Worm (Caenorhabditis elegans): Measurements from ENCODE around the gene fbxb-74.

fbxb-74 gene

DNA sequence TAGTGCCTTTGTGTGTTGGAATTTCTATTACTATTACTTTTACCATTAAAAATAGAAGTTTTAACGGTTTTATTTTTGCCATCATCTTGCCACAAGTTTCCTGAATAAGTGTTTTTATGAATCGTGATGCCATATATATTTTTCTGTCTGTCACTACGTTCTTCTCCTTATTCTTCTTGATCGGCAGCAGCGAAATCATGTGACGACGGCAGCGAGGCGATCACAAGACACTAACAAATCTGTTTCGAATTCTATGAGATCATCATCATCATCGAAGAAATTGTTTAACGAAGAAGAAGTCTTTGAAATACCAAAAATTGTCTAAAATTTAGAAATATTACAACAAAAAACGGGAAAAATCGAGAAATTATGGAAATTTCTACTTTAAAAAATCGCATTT is 36.7 kb downstream of the fbxb-74 start (continued):
- TF ChIP-seq unc-130 (tag; optimal IDR thresholded peaks at IDR 0.05) (peak; percentile 85), sox-4 (tag; optimal IDR thresholded peaks at IDR 0.05) (peak; percentile 37), rnt-1 (tag; optimal IDR thresholded peaks at IDR 0.05) (no peak), lir-3 (tag; optimal IDR thresholded peaks at IDR 0.05; ENCODE audit: poor library complexity) (peak; percentile 24), fkh-10 (GFP tag; optimal IDR thresholded peaks at IDR 0.05) (no peak), lsy-2 (tag; optimal IDR thresholded peaks at IDR 0.05) (peak; percentile 64 to 71), nhr-28 (tag; optimal IDR thresholded peaks at IDR 0.05) (no peak), skn-1 (tag; optimal IDR thresholded peaks at IDR 0.05) (peak; percentile 67), mdl-1 (tag; optimal IDR thresholded peaks at IDR 0.05) (peak in 1 of 2 experiments; percentile 78), ceh-8 (GFP tag; optimal IDR thresholded peaks at IDR 0.05) (no peak), zip-4 (GFP tag; optimal IDR thresholded peaks at IDR 0.05) (no peak), F16B12.6 (tag; optimal IDR thresholded peaks at IDR 0.05) (no peak), tlp-1 (tag; optimal IDR thresholded peaks at IDR 0.05) (no peak), ama-1 (optimal IDR thresholded peaks at IDR 0.05) (no peak), unc-98 (GFP tag; IDR thresholded peaks at IDR 0.05) (no peak), nhr-19 (GFP tag; conservative IDR thresholded peaks at IDR 0.05) (peak; percentile 61), ces-1 (GFP tag; optimal IDR thresholded peaks at IDR 0.05) (no peak), nhr-11 (tag; optimal IDR thresholded peaks at IDR 0.05) (peak; percentile 1), nhr-71 (tag; optimal IDR thresholded peaks at IDR 0.05) (peak; percentile 89), ztf-4 (tag; optimal IDR thresholded peaks at IDR 0.05) (peak; percentile 39), pqm-1 (tag; optimal IDR thresholded peaks at IDR 0.05) (no peak), egl-13 (tag; optimal IDR thresholded peaks at IDR 0.05) (no peak), egl-27 (tag; optimal IDR thresholded peaks at IDR 0.05) (no peak), snpc-4 (tag; optimal IDR thresholded peaks at IDR 0.05) (peak; percentile 25), nhr-237 (tag; optimal IDR thresholded peaks at IDR 0.05) (no peak), sptf-1 (tag; optimal IDR thresholded peaks at IDR 0.05) (no peak), hlh-4 (tag; optimal IDR thresholded peaks at IDR 0.05) (no peak), nhr-20 (tag; optimal IDR thresholded peaks at IDR 0.05) (peak; percentile 85), lin-14 (GFP tag; optimal IDR thresholded peaks at IDR 0.05) (peak; percentile 82), nhr-47 (tag; optimal IDR thresholded peaks at IDR 0.05) (peak; percentile 66), aha-1 (tag; optimal IDR thresholded peaks at IDR 0.05) (no peak), dsc-1 (tag; optimal IDR thresholded peaks at IDR 0.05) (peak; percentile 51), fkh-4 (tag; optimal IDR thresholded peaks at IDR 0.05; ENCODE audit: borderline replicate concordance) (no peak), ceh-90 (tag; optimal IDR thresholded peaks at IDR 0.05) (no peak), lin-15B (tag; optimal IDR thresholded peaks at IDR 0.05) (no peak), blmp-1 (tag; optimal IDR thresholded peaks at IDR 0.05) (peak; percentile 88)

DNA sequence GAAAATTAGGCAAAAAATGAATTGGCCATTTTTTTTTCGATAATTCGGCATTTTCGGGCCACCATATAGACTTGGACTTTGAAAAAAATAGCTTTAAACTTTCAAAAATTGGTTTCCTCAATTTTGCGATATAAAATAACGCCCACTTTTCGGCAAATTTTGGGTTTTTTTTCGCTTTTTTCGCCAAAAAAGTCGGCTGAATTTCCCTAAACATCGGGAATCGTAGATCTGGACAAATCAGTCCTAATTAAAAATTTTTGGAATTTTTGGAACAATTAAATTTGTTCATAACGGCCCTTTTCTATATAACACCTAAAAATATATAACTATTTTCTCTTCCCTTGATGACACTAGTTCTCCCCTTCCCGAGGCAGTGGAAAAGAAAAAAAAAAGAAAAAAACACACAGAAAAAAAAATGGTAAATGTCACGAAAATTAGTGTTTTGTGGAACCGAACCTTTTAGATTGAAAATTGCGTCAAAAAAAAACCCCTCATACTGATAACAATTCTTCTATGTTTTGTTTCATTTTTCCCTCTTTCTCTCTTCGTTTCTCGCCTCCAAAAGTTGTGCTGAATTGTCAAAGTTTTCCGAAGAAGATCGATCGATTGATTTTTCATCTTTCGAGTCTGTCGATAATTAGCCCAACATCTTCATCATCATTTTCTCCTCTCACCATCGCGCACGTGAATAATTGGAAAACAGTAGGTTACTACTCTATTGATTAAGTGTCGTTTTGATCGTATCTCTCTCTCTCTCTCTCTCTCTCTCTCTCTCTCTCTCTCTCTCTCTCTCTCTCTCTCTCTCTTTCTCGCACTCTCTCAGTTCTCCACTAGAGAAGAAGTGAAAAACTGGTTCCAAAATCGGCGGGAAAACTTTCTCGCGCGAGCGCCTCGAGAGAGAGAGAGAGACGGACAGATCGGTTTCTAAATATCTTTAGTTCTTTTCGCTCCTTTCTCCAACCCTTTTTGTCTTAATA is 38.5 kb downstream of the fbxb-74 start, which contains the start of gene Y24D9A.6:
TSS of gene Y24D9A.6 (minus strand) at position 51 of the 977 bp plus-strand sequence.
- TF ChIP-seq hlh-17 (GFP tag; optimal IDR thresholded peaks at IDR 0.05; ENCODE audit: borderline replicate concordance), result no peak
- peak; percentile 68 for TF ChIP-seq ztf-4 (tag; optimal IDR thresholded peaks at IDR 0.05)
- peak; percentile 64 for TF ChIP-seq tbx-2 (tag; optimal IDR thresholded peaks at IDR 0.05)
- TF ChIP-seq skn-1 (tag; optimal IDR thresholded peaks at IDR 0.05), result peak; percentile 57
- TF ChIP-seq grh-1 (GFP tag; IDR thresholded peaks at IDR 0.05), result peak; percentile 100
- TF ChIP-seq xbp-1 (tag; optimal IDR thresholded peaks at IDR 0.05), result peak; percentile 28
- TF ChIP-seq hlh-4 (tag; optimal IDR thresholded peaks at IDR 0.05), result no peak
- TF ChIP-seq fkh-4 (tag; optimal IDR thresholded peaks at IDR 0.05; ENCODE audit: borderline replicate concordance), result no peak
- TF ChIP-seq nhr-28 (tag; optimal IDR thresholded peaks at IDR 0.05), result no peak
- no peak for TF ChIP-seq ceh-90 (tag; optimal IDR thresholded peaks at IDR 0.05)
- no peak for TF ChIP-seq snpc-4 (tag; optimal IDR thresholded peaks at IDR 0.05)
- peak; percentile 41 for TF ChIP-seq aly-2 (tag; optimal IDR thresholded peaks at IDR 0.05)
- TF ChIP-seq ceh-82 (tag; optimal IDR thresholded peaks at IDR 0.05), result peak; percentile 20 to 47 (median 37)
- TF ChIP-seq tlp-1 (tag; optimal IDR thresholded peaks at IDR 0.05), result no peak
- TF ChIP-seq pag-3 (tag; optimal IDR thresholded peaks at IDR 0.05; ENCODE audit: borderline replicate concordance, insufficient read depth), result no peak
- peak; percentile 100 for TF ChIP-seq nhr-85 (tag)
- peak; percentile 50 for TF ChIP-seq ama-1 (optimal IDR thresholded peaks at IDR 0.05)
- no peak for TF ChIP-seq sup-37 (GFP tag; optimal IDR thresholded peaks at IDR 0.05)
- TF ChIP-seq lin-35 (GFP tag; optimal IDR thresholded peaks at IDR 0.05), result peak; percentile 56 to 86
- TF ChIP-seq nhr-11 (tag; optimal IDR thresholded peaks at IDR 0.05), result peak; percentile 68
- peak; percentile 42 for TF ChIP-seq jun-1 (tag; optimal IDR thresholded peaks at IDR 0.05)
- no peak for TF ChIP-seq unc-62 (GFP tag; optimal IDR thresholded peaks at IDR 0.05)
- peak; percentile 74 for TF ChIP-seq lin-39 (tag; optimal IDR thresholded peaks at IDR 0.05)
- TF ChIP-seq zip-4 (GFP tag; optimal IDR thresholded peaks at IDR 0.05), result no peak
- peak; percentile 84 for TF ChIP-seq nhr-20 (tag; optimal IDR thresholded peaks at IDR 0.05)

Measured in whole organism, L1 larva.